Worm (Caenorhabditis elegans) whole organism, young adult: ENCODE data around the gene unc-4.

Source experiments
- Y95B8A.8 ChIP-seq: fragments of 200-800 bp; sonication (Bioruptor generic); IDR thresholded peaks from 2 replicates; pipeline ENCODE4 v1.3.6; 2022; ENCODE audit warnings: missing genetic modification reagents, missing genetic modification characterization, missing compliant biosample characterization
- egrh-3 ChIP-seq: fragments of 200-800 bp; sonication (Bioruptor generic); IDR thresholded peaks from 2 replicates; pipeline ENCODE4 v1.3.6; 2022; ENCODE audit warnings: missing genetic modification reagents, missing genetic modification characterization, missing compliant biosample characterization
- fkh-3 ChIP-seq: sonication (generic microtip); optimal IDR thresholded peaks from 2 replicates; lab custom pipeline; 2016; ENCODE audit warnings: mild to moderate bottlenecking, missing genetic modification characterization, missing compliant biosample characterization
- him-1 ChIP-seq: sonication (generic microtip); optimal IDR thresholded peaks from 2 replicates; lab custom pipeline; 2016; ENCODE audit warnings: missing genotype, missing genetic modification reagents, missing genetic modification characterization, missing compliant biosample characterization
- hrde-1 ChIP-seq: sonication (generic microtip); optimal IDR thresholded peaks from 2 replicates; lab custom pipeline; 2016; ENCODE audit warnings: missing genetic modification characterization, mild to moderate bottlenecking, missing compliant biosample characterization, moderate library complexity, missing genotype, missing genetic modification reagents, borderline replicate concordance
- lag-1 ChIP-seq: fragments of 200-800 bp; sonication (Bioruptor generic); IDR thresholded peaks from 2 replicates; pipeline ENCODE4 v1.3.6; 2022; ENCODE audit warnings: missing genetic modification reagents, missing genetic modification characterization, missing compliant biosample characterization
- madf-8 ChIP-seq: fragments of 200-800 bp; sonication (Bioruptor generic); conservative IDR thresholded peaks from 2 replicates; pipeline ENCODE4 v1.3.6; 2022; ENCODE audit warnings: missing genetic modification reagents, missing genetic modification characterization, missing compliant biosample characterization
- nfyb-1 ChIP-seq: fragments of 200-800 bp; sonication (Bioruptor generic); IDR thresholded peaks from 2 replicates; pipeline ENCODE4 v1.3.6; 2022; ENCODE audit warnings: missing genetic modification reagents, missing genetic modification characterization, missing compliant biosample characterization
- unc-62 ChIP-seq: fragments of 150-350 bp; optimal IDR thresholded peaks from 2 replicates; lab custom pipeline; 2014; ENCODE audit warnings: missing biosample characterization, missing genetic modification reagents, missing genetic modification characterization
- ztf-26 ChIP-seq: sonication (generic microtip); optimal IDR thresholded peaks from 2 replicates; lab custom pipeline; 2017; ENCODE audit warnings: missing genetic modification characterization, missing compliant biosample characterization

The unc-4 gene

DNA sequence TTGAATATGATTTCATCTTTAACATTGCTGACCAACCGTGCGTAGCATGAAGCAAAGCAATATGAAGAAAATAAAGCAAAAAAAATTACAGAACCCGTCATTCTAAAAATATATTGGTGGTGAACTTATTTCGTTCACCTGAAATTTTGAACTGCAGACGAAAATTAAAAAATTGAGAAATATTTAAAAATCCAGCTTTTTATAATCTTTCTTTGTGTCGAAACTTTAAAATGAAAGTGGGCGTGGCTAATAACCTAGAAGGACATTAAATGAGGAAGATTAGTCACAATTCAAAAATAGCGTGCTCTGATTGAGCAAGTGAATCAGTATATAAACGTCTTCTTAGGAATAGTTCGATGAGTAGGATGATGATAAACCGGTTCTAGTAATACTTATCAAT lies 50.7 kb downstream of the unc-4 start, which contains the start of gene old-2:
TSS of gene old-2 (minus strand) at position 101 of the 400 bp plus-strand sequence.
- TF ChIP-seq unc-62 (GFP tag; lab: Kevin White, UChicago) = no peak
- TF ChIP-seq ztf-26 = no peak
- TF ChIP-seq Y95B8A.8 (GFP tag; lab: Robert Waterston, UW) = no peak
- no peak for TF ChIP-seq fkh-3 (tag; lab: Kevin White, UChicago)
- no peak for TF ChIP-seq hrde-1 (tag; lab: Kevin White, UChicago)
- no peak for TF ChIP-seq egrh-3
- no peak for TF ChIP-seq him-1
- TF ChIP-seq madf-8 (GFP tag; lab: Robert Waterston, UW) = no peak
- no peak for TF ChIP-seq nfyb-1 (GFP tag; lab: Robert Waterston, UW)
- TF ChIP-seq lag-1 (GFP tag; lab: Robert Waterston, UW) = no peak
